2 worm cellular contexts compared by ENCODE assay signal in the genomic region with DNA sequence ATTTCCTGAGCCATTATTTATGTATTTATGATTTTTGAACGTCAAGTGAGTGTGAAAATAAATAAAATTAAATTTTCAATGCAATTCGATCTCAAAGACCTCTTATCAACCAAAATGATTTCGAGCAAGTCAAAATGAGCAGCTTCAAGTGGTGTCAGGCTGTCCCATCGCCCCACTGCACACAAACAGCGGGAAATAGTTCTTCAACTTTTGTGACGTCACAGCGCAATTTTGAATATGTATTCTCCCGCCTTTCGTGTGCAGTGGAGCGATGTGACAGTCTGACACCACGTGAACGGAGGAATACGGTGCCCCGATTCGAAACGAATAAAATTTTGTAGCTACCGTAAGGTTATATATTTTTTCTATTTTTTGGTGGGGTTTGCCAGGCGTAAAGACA.
TF ChIP-seq lines count a peak whose summit lies in the region.

No protein-coding gene starts in this region.

TF ChIP-seq in whole organism, L1 larva, 84 proteins besides CTCF, POLR2A, EP300 and RAD21:
- TF ChIP-seq nhr-11 (tag; optimal IDR thresholded peaks at IDR 0.05; lab: Kevin White, UChicago): no peak
- TF ChIP-seq tlp-1 (tag; optimal IDR thresholded peaks at IDR 0.05; lab: Kevin White, UChicago): no peak
- TF ChIP-seq lin-15B (tag; optimal IDR thresholded peaks at IDR 0.05; lab: Kevin White, UChicago): no peak
- TF ChIP-seq hlh-17 (GFP tag; optimal IDR thresholded peaks at IDR 0.05; lab: Kevin White, UChicago; ENCODE audit: borderline replicate concordance): no peak
- TF ChIP-seq nhr-84 (tag; optimal IDR thresholded peaks at IDR 0.05; lab: Kevin White, UChicago): no peak
- TF ChIP-seq swsn-7 (tag; optimal IDR thresholded peaks at IDR 0.05; lab: Kevin White, UChicago): no peak
- TF ChIP-seq unc-86 (tag; optimal IDR thresholded peaks at IDR 0.05; lab: Kevin White, UChicago): no peak
- TF ChIP-seq egl-13 (tag; optimal IDR thresholded peaks at IDR 0.05; lab: Kevin White, UChicago): no peak
- TF ChIP-seq mdl-1 (tag; optimal IDR thresholded peaks at IDR 0.05; lab: Kevin White, UChicago): no peak
- TF ChIP-seq hlh-4 (tag; optimal IDR thresholded peaks at IDR 0.05; lab: Kevin White, UChicago): no peak
- no peak for TF ChIP-seq alr-1 (tag; optimal IDR thresholded peaks at IDR 0.05; lab: Kevin White, UChicago; ENCODE audit: borderline replicate concordance)
- no peak for TF ChIP-seq xbp-1 (tag; optimal IDR thresholded peaks at IDR 0.05; lab: Kevin White, UChicago)
- TF ChIP-seq C34B4.2 (tag; optimal IDR thresholded peaks at IDR 0.05; lab: Kevin White, UChicago): no peak
- no peak for TF ChIP-seq dsc-1 (tag; optimal IDR thresholded peaks at IDR 0.05; lab: Kevin White, UChicago)
- TF ChIP-seq lsy-2 (tag; optimal IDR thresholded peaks at IDR 0.05; lab: Kevin White, UChicago): no peak
- peak; percentile 55 for TF ChIP-seq ama-1 (optimal IDR thresholded peaks at IDR 0.05; lab: Kevin White, UChicago)
- no peak for TF ChIP-seq efl-1 (optimal IDR thresholded peaks at IDR 0.05; lab: Kevin White, UChicago)
- TF ChIP-seq efl-1 (GFP tag; optimal IDR thresholded peaks at IDR 0.05 in 1 of 2; lab: Kevin White, UChicago): peak in 1 of 2 experiments; percentile 63

TF ChIP-seq in whole organism, L3 larva, 47 proteins besides CTCF, POLR2A, EP300 and RAD21:
- TF ChIP-seq ztf-4 (tag; optimal IDR thresholded peaks at IDR 0.05; lab: Kevin White, UChicago) (no peak), ztf-11 (tag; optimal IDR thresholded peaks at IDR 0.05; lab: Kevin White, UChicago) (no peak), ama-1 (optimal IDR thresholded peaks at IDR 0.05; lab: Kevin White, UChicago) (peak; percentile 56)
TF ChIP-seq in whole organism, L3 larva: peak in this region for 1.
